Worm (Caenorhabditis elegans) whole organism, L3 larva: Measurements from ENCODE around the gene mxl-2.

Source experiments
- ceh-82 ChIP-seq: fragments of 150-350 bp; optimal IDR thresholded peaks from 2 replicates; lab custom pipeline; 2014; ENCODE audit warnings: missing biosample characterization, missing genetic modification characterization
- ceh-9 ChIP-seq: sonication (generic microtip); optimal IDR thresholded peaks from 2 replicates; lab custom pipeline; 2018; ENCODE audit warnings: missing biosample characterization, missing genetic modification characterization
- elt-1 ChIP-seq: fragments of 150-350 bp; optimal IDR thresholded peaks from 2 replicates; lab custom pipeline; 2014; ENCODE audit warnings: missing biosample characterization, missing genetic modification characterization
- fkh-10 ChIP-seq: sonication (generic microtip); optimal IDR thresholded peaks from 2 replicates; lab custom pipeline; 2017; ENCODE audit warnings: missing biosample characterization, missing genetic modification reagents, missing genetic modification characterization
- mdl-1 ChIP-seq: fragments of 150-350 bp; optimal IDR thresholded peaks from 2 replicates; lab custom pipeline; 2014; ENCODE audit warnings: missing biosample characterization, missing genetic modification characterization
- nfya-1 ChIP-seq: sonication (generic microtip); optimal IDR thresholded peaks from 2 replicates; lab custom pipeline; 2017; ENCODE audit warnings: missing genetic modification characterization, mild to moderate bottlenecking, missing compliant biosample characterization, antibody characterized with exemption, moderate library complexity; ENCODE audit not compliant: insufficient read depth
- nhr-25 ChIP-seq: sonication (generic microtip); optimal IDR thresholded peaks from 2 replicates; lab custom pipeline; 2017; ENCODE audit warnings: missing biosample characterization, missing genetic modification characterization
- sea-2 ChIP-seq: fragments of 150-350 bp; sonication (generic microtip); optimal IDR thresholded peaks from 4 replicates; lab custom pipeline; 2014; ENCODE audit warnings: missing biosample characterization, missing genetic modification reagents, missing genetic modification characterization
- snpc-4 ChIP-seq: fragments of 150-350 bp; optimal IDR thresholded peaks from 2 replicates; lab custom pipeline; 2014; ENCODE audit warnings: missing biosample characterization, missing genetic modification characterization
- unc-39 ChIP-seq: sonication (generic microtip); optimal IDR thresholded peaks from 4 replicates; lab custom pipeline; 2017; ENCODE audit warnings: missing biosample characterization, missing genetic modification characterization
- unc-62 ChIP-seq: fragments of 150-350 bp; sonication (generic microtip); optimal IDR thresholded peaks from 4 replicates; lab custom pipeline; 2014; ENCODE audit warnings: missing biosample characterization, missing genetic modification reagents, missing genetic modification characterization
- ztf-11 ChIP-seq: fragments of 150-350 bp; optimal IDR thresholded peaks from 2 replicates; lab custom pipeline; 2014; ENCODE audit warnings: missing biosample characterization, missing genetic modification characterization

DNA sequence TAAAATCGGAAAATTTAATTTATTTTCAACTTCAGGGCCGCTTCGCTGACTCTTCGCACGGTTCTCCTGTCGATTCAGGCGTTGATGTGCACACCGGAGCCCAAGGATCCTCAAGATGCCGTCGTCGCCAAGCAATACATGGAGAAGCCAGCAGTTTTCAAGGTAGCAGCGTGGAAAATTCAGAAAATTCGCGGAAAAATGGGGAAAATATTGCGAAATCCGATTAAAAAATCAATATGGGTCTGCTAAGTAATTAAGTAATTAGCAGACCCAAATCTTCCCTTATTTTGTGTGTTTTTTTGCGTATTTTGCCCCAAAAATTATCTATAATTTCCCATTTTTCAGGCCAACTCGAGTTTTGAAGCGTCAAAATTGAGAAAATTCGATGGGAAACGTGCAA, 1.3 kb upstream of the mxl-2 start:
- no peak for TF ChIP-seq ztf-11 (tag; lab: Kevin White, UChicago)
- no peak for TF ChIP-seq elt-1 (tag; lab: Kevin White, UChicago)
- no peak for TF ChIP-seq ceh-9 (tag; lab: Kevin White, UChicago)
- no peak for TF ChIP-seq sea-2 (GFP tag; lab: Kevin White, UChicago)
- no peak for TF ChIP-seq snpc-4 (tag; lab: Kevin White, UChicago)
- TF ChIP-seq nhr-25 (tag; lab: Kevin White, UChicago): no peak
- no peak for TF ChIP-seq ceh-82
- TF ChIP-seq fkh-10 (GFP tag; lab: Kevin White, UChicago): no peak
- no peak for TF ChIP-seq unc-62 (GFP tag; lab: Kevin White, UChicago)
- TF ChIP-seq nfya-1: no peak
- no peak for TF ChIP-seq mdl-1 (tag; lab: Kevin White, UChicago)
- TF ChIP-seq unc-39 (tag; lab: Kevin White, UChicago): no peak
